Worm (Caenorhabditis elegans): ENCODE data around the gene otpl-7.

- TF ChIP-seq ZK546.5 (tag; optimal IDR thresholded peaks at IDR 0.05) (no peak), nhr-77 (tag; optimal IDR thresholded peaks at IDR 0.05) (no peak), unc-39 (tag; optimal IDR thresholded peaks at IDR 0.05) (no peak), ama-1 (optimal IDR thresholded peaks at IDR 0.05) (no peak), jun-1 (tag; optimal IDR thresholded peaks at IDR 0.05) (no peak), F26F4.8 (GFP tag; conservative IDR thresholded peaks at IDR 0.05) (no peak), hlh-30 (tag; optimal IDR thresholded peaks at IDR 0.05; ENCODE audit: insufficient read depth) (no peak), nhr-237 (tag; optimal IDR thresholded peaks at IDR 0.05) (no peak), zip-11 (GFP tag; IDR thresholded peaks at IDR 0.05) (no peak), rbr-2 (tag; optimal IDR thresholded peaks at IDR 0.05) (no peak), nhr-28 (tag; optimal IDR thresholded peaks at IDR 0.05) (no peak), cey-2 (tag; optimal IDR thresholded peaks at IDR 0.05; ENCODE audit: borderline replicate concordance, insufficient read depth) (no peak)
Observed at ce11 chrV:8518822-8519392, 2.4 kb upstream of the otpl-7 start, which contains the start of gene F45F2.10.

Measured in whole organism, L4 larva.